Fruit fly (Drosophila melanogaster) whole organism, pupa: ENCODE data around the gene CG15546.

ENCODE experiments used
- Pif1A ChIP-seq: fragments of 200-800 bp; sonication (Bioruptor generic); optimal IDR thresholded peaks from 3 replicates; lab custom pipeline; 2016; ENCODE audit warnings: missing biosample characterization, missing genetic modification characterization
- Pif1B ChIP-seq: fragments of 200-800 bp; sonication (Bioruptor generic); optimal IDR thresholded peaks from 3 replicates; lab custom pipeline; 2016; ENCODE audit warnings: missing biosample characterization, missing genetic modification characterization
- gl ChIP-seq: fragments of 200-800 bp; sonication (Bioruptor generic); optimal IDR thresholded peaks from 2 replicates; lab custom pipeline; 2018; ENCODE audit warnings: missing biosample characterization, mild to moderate bottlenecking, missing genetic modification characterization

DNA sequence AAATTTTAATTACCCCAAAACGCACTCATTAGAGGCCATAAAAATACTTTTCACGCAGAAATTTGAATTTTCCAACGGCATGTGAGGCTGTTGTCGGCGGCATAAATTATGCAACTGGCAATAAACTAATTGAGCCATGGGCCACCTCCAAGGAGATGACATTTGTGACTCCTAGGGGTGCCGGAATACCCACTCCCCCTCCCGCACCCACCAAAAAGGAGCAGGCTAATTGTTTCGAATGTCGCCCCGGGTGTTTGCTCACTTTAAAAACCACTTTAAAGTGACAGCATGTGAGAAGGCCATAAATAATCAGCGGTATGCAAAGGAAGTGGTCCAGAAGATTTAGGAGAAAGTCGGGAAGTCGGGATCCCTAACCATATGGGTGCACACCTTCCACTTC lies 46.4 kb upstream of the CG15546 start:
- TF ChIP-seq gl (tag; lab: Kevin White, UChicago) = no peak
- no peak for TF ChIP-seq Pif1A (GFP tag; lab: Kevin White, UChicago)
- TF ChIP-seq Pif1B (GFP tag; lab: Kevin White, UChicago) = no peak
